Worm (Caenorhabditis elegans): ENCODE data around the gene str-243.
A peak's percentile ranks its signal among the peaks of the same experiment; 100 is the strongest.

The str-243 gene

DNA sequence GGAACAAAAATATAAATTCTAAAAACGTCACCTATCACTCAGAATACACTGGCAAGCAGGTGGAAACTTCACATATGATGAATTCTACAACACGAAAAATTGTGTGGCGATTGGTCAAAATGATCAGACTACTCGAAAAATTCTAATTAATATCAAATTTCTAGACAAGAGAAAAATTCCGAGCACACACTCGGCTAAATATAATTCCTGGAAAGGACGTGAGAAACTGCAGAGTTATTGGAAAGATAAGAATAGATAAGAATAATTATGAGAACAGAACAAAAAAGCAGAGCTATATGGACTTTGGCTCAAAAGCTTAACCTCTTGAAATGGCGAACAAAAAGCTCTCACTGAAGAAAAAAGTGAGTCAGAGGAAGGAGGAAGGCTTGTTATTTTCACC is 35.3 kb upstream of the str-243 start:
- no peak for TF ChIP-seq ama-1 (optimal IDR thresholded peaks at IDR 0.05)
- TF ChIP-seq F13C5.2 (tag; optimal IDR thresholded peaks at IDR 0.05) = no peak
- no peak for TF ChIP-seq flt-1 (GFP tag; IDR thresholded peaks at IDR 0.05)
- TF ChIP-seq tbx-37 (GFP tag; conservative IDR thresholded peaks at IDR 0.05) = no peak
- no peak for TF ChIP-seq ets-7 (tag; optimal IDR thresholded peaks at IDR 0.05)
- no peak for TF ChIP-seq B0310.2 (tag; optimal IDR thresholded peaks at IDR 0.05)
- TF ChIP-seq aly-1 (tag; optimal IDR thresholded peaks at IDR 0.05) = no peak
- TF ChIP-seq tra-4 (tag; optimal IDR thresholded peaks at IDR 0.05) = no peak
- TF ChIP-seq hmbx-1 (tag; optimal IDR thresholded peaks at IDR 0.05) = no peak
- TF ChIP-seq hmg-4 (GFP tag; optimal IDR thresholded peaks at IDR 0.05) = no peak
- no peak for TF ChIP-seq pes-1 (GFP tag; IDR thresholded peaks at IDR 0.05)
- TF ChIP-seq ceh-13 (GFP tag; optimal IDR thresholded peaks at IDR 0.05) = no peak
- no peak for TF ChIP-seq hnd-1 (tag; optimal IDR thresholded peaks at IDR 0.05)
- no peak for TF ChIP-seq sea-1 (GFP tag; conservative IDR thresholded peaks at IDR 0.05)
- no peak for TF ChIP-seq tbx-11 (GFP tag; IDR thresholded peaks at IDR 0.05)
- no peak for TF ChIP-seq scrt-1 (GFP tag; IDR thresholded peaks at IDR 0.05)
- TF ChIP-seq ceh-36 (tag; optimal IDR thresholded peaks at IDR 0.05) = no peak

DNA sequence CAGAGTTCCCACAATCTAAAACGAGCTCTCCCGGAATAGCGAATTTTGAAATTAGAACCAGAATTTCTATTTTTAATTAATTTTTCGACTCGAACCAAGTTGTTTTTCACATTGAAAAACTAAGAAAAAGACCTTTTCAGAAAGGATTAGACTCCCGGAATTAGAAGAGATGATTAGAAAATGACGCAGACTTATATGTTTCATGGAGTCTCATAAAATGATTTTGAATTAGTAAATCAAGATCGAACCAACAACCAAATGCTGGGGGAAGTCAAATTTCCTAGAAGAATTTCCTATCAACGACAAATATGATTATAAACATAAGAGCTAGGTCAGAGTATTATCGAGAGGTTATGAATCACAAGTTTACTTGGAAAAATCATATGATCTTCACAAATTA is 33.9 kb upstream of the str-243 start:
- TF ChIP-seq hnd-1 (tag; optimal IDR thresholded peaks at IDR 0.05) = no peak
- TF ChIP-seq B0310.2 (tag; optimal IDR thresholded peaks at IDR 0.05) = no peak
- TF ChIP-seq tra-4 (tag; optimal IDR thresholded peaks at IDR 0.05) = no peak
- no peak for TF ChIP-seq sea-1 (GFP tag; conservative IDR thresholded peaks at IDR 0.05)
- TF ChIP-seq aly-1 (tag; optimal IDR thresholded peaks at IDR 0.05) = no peak
- TF ChIP-seq scrt-1 (GFP tag; IDR thresholded peaks at IDR 0.05) = no peak
- TF ChIP-seq ceh-36 (tag; optimal IDR thresholded peaks at IDR 0.05) = no peak

DNA sequence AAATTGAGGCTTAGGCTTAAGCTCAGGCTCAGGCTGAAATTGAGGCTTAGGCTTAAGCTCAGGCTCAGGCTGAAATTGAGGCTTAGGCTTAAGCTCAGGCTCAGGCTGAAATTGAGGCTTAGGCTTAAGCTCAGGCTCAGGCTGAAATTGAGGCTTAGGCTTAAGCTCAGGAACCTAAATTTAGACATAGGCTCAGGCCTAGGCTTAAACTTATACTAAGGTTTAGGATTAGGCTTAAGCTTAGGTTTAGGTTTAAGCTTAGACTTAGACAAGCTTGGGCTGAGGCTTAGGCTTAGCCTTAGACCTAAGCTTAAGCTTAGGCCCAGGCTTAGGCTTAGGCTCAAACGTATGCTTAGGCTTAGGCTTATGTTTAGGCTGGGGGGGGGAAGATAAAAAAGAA is 31.7 kb upstream of the str-243 start:
- peak; percentile 80 for TF ChIP-seq ceh-36 (tag; optimal IDR thresholded peaks at IDR 0.05)

DNA sequence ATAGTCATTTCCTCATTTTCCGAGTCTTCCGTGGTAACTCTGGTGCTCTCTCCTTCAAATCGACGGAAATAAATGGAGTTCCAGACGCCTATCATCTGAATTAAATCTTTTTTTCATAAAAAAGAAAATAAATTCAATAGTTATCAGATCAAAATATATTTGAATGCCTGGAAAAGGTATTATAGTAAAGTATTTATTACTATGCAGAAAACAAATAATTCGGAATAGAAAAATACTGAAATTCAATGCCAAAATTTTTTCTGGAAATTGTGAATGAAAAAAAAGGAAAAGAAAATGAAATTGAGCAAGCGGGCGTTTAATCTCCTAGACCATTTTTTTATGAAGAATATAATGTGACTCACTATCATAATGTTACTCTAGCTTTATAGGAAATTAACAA is 31.1 kb upstream of the str-243 start, which contains the start of gene C38C3.6:
Gene C38C3.6, minus strand, starts transcription at position 101 of the 400 bp plus-strand sequence.
- no peak for TF ChIP-seq hmbx-1 (tag; optimal IDR thresholded peaks at IDR 0.05)

DNA sequence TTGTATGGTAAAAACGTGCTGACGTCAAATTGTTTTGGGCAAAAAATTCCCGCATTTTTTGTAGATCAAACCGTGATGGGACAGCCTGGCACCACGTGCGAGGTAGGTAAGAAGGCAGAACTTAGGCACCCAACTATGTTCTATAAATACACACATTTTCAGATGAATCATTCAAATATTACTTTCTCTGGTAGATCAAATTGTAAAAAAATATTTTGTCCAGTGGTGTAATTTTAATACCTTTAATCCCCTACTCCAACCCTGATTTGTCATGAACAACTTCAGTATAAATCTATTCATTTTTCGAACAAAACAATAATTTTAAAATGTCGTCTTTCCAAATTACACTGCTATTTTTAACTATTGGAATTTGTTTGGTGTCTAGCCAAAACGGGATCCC is 28.1 kb upstream of the str-243 start, which contains the start of gene spig-7:
Gene spig-7, plus strand, starts transcription at position 301 of the 400 bp plus-strand sequence.
- TF ChIP-seq hmbx-1 (tag; optimal IDR thresholded peaks at IDR 0.05) (no peak), ceh-36 (tag; optimal IDR thresholded peaks at IDR 0.05) (no peak), tbx-37 (GFP tag; conservative IDR thresholded peaks at IDR 0.05) (no peak), B0310.2 (tag; optimal IDR thresholded peaks at IDR 0.05) (no peak), ama-1 (optimal IDR thresholded peaks at IDR 0.05) (no peak)

DNA sequence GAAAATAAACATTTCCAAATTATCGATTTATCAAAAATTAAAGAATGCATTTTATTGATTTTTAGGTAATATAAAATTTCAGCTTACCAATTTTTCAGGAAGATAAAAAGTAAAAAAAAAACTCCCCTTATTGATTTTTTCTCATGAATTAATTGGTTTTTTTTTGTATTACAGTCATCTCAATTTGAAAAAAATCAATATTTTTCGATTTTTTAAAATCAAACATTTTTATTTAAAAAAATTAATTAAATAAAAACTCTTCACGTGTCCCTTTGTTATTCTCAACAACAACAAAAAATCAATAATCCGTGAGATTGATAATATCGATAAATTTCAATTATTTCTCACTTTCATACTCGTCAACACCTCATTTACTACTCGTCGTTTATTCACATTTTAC is 27.3 kb upstream of the str-243 start, which contains the start of gene C38C3.3:
Gene C38C3.3, plus strand, starts transcription at position 301 of the 400 bp plus-strand sequence.
- TF ChIP-seq aly-1 (tag; optimal IDR thresholded peaks at IDR 0.05) = no peak
- TF ChIP-seq hnd-1 (tag; optimal IDR thresholded peaks at IDR 0.05) = no peak
- no peak for TF ChIP-seq tbx-11 (GFP tag; IDR thresholded peaks at IDR 0.05)
- no peak for TF ChIP-seq sea-1 (GFP tag; conservative IDR thresholded peaks at IDR 0.05)
- TF ChIP-seq F13C5.2 (tag; optimal IDR thresholded peaks at IDR 0.05) = no peak
- no peak for TF ChIP-seq flt-1 (GFP tag; IDR thresholded peaks at IDR 0.05)
- no peak for TF ChIP-seq ama-1 (optimal IDR thresholded peaks at IDR 0.05)
- TF ChIP-seq ceh-13 (GFP tag; optimal IDR thresholded peaks at IDR 0.05) = no peak
- no peak for TF ChIP-seq B0310.2 (tag; optimal IDR thresholded peaks at IDR 0.05)
- TF ChIP-seq ceh-36 (tag; optimal IDR thresholded peaks at IDR 0.05) = no peak
- no peak for TF ChIP-seq pes-1 (GFP tag; IDR thresholded peaks at IDR 0.05)
- no peak for TF ChIP-seq hmg-4 (GFP tag; optimal IDR thresholded peaks at IDR 0.05)

DNA sequence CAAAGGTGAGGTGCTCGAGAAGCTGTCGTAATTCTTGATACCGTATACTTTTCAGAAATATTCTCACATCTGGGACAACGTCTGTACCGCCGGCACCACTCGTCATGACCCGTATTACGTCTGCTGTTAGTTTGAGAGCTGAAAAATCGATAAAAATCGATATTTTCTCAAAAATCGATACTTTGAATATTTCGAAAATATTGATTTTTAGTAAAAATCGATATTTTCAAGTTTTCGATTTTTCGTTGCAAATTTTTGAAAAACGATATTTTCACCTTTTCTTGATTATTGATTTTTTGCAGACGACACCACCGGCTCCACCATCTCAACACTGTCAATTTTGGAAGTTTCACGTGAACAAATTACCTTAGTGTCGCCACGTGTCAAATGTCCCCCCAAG is 26.8 kb upstream of the str-243 start:
- TF ChIP-seq ceh-36 (tag; optimal IDR thresholded peaks at IDR 0.05) = no peak
- no peak for TF ChIP-seq hnd-1 (tag; optimal IDR thresholded peaks at IDR 0.05)
- TF ChIP-seq ceh-13 (GFP tag; optimal IDR thresholded peaks at IDR 0.05) = no peak
- TF ChIP-seq tbx-37 (GFP tag; conservative IDR thresholded peaks at IDR 0.05) = no peak
- TF ChIP-seq flt-1 (GFP tag; IDR thresholded peaks at IDR 0.05) = no peak
- no peak for TF ChIP-seq B0310.2 (tag; optimal IDR thresholded peaks at IDR 0.05)
- no peak for TF ChIP-seq ets-7 (tag; optimal IDR thresholded peaks at IDR 0.05)
- TF ChIP-seq tra-4 (tag; optimal IDR thresholded peaks at IDR 0.05) = no peak
- TF ChIP-seq aly-1 (tag; optimal IDR thresholded peaks at IDR 0.05) = no peak
- TF ChIP-seq sea-1 (GFP tag; conservative IDR thresholded peaks at IDR 0.05) = no peak
- no peak for TF ChIP-seq hmg-4 (GFP tag; optimal IDR thresholded peaks at IDR 0.05)
- TF ChIP-seq tbx-11 (GFP tag; IDR thresholded peaks at IDR 0.05) = no peak
- no peak for TF ChIP-seq pes-1 (GFP tag; IDR thresholded peaks at IDR 0.05)
- no peak for TF ChIP-seq scrt-1 (GFP tag; IDR thresholded peaks at IDR 0.05)
- TF ChIP-seq F13C5.2 (tag; optimal IDR thresholded peaks at IDR 0.05) = no peak
- TF ChIP-seq hmbx-1 (tag; optimal IDR thresholded peaks at IDR 0.05) = no peak
- TF ChIP-seq ama-1 (optimal IDR thresholded peaks at IDR 0.05) = no peak

DNA sequence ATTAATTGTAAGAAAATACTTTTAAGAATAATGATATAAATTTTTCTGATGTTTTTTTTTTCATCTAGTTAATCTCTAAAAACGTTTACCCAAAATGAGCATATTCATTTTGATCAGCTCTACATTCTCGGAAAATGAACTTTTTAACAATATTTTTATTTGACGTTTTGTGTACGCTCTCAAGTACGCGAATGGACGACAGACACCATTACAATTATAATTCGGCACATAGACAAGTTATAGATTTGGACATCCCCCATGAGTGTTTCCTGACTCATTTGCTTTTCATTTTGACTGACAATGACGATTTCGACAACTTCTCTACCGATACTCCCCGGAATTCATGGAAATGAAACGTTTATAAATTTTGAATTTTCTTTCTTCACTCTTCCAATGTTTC is 23.4 kb upstream of the str-243 start, which contains the start of gene sru-27:
Gene sru-27, plus strand, starts transcription at position 301 of the 400 bp plus-strand sequence.
- no peak for TF ChIP-seq sea-1 (GFP tag; conservative IDR thresholded peaks at IDR 0.05)
- TF ChIP-seq ceh-36 (tag; optimal IDR thresholded peaks at IDR 0.05) = no peak
- TF ChIP-seq ama-1 (optimal IDR thresholded peaks at IDR 0.05) = no peak
- TF ChIP-seq tbx-37 (GFP tag; conservative IDR thresholded peaks at IDR 0.05) = no peak
- no peak for TF ChIP-seq pes-1 (GFP tag; IDR thresholded peaks at IDR 0.05)
- TF ChIP-seq F13C5.2 (tag; optimal IDR thresholded peaks at IDR 0.05) = no peak
- TF ChIP-seq scrt-1 (GFP tag; IDR thresholded peaks at IDR 0.05) = no peak
- TF ChIP-seq hmbx-1 (tag; optimal IDR thresholded peaks at IDR 0.05) = no peak
- no peak for TF ChIP-seq aly-1 (tag; optimal IDR thresholded peaks at IDR 0.05)
- no peak for TF ChIP-seq tbx-11 (GFP tag; IDR thresholded peaks at IDR 0.05)
- no peak for TF ChIP-seq tra-4 (tag; optimal IDR thresholded peaks at IDR 0.05)
- no peak for TF ChIP-seq ets-7 (tag; optimal IDR thresholded peaks at IDR 0.05)
- no peak for TF ChIP-seq B0310.2 (tag; optimal IDR thresholded peaks at IDR 0.05)
- no peak for TF ChIP-seq hnd-1 (tag; optimal IDR thresholded peaks at IDR 0.05)
- TF ChIP-seq flt-1 (GFP tag; IDR thresholded peaks at IDR 0.05) = no peak
- no peak for TF ChIP-seq hmg-4 (GFP tag; optimal IDR thresholded peaks at IDR 0.05)
- no peak for TF ChIP-seq ceh-13 (GFP tag; optimal IDR thresholded peaks at IDR 0.05)

All from whole organism, early embryonic.